Fruit fly (Drosophila melanogaster) whole organism, embryonic: Measurements from ENCODE around the gene CG13029.
A peak's percentile ranks its signal among the peaks of the same experiment; 100 is the strongest.

ENCODE experiments used
- Aef1 ChIP-seq: fragments of 200-800 bp; sonication (Bioruptor generic); IDR thresholded peaks from 3 replicates; pipeline ENCODE4 v1.3.6; 2022; ENCODE audit warnings: missing biosample characterization, missing genetic modification characterization
- Awh ChIP-seq: fragments of 200-800 bp; sonication (Bioruptor generic); IDR thresholded peaks from 2 replicates; pipeline ENCODE4, ENCODE4 v1.3.6; 2022; ENCODE audit warnings: missing biosample characterization, missing genetic modification characterization
- CG10959 ChIP-seq: fragments of 200-800 bp; sonication (Bioruptor generic); IDR thresholded peaks from 2 replicates; pipeline ENCODE4 v1.3.6; 2022; ENCODE audit warnings: missing biosample characterization, missing genetic modification characterization
- CG11504 ChIP-seq: fragments of 200-800 bp; sonication (Bioruptor generic); optimal IDR thresholded peaks from 3 replicates; lab custom pipeline; 2019; ENCODE audit warnings: missing biosample characterization, mild to moderate bottlenecking, missing genetic modification characterization, moderate library complexity
- CG11723 ChIP-seq: fragments of 200-800 bp; sonication (Bioruptor generic); optimal IDR thresholded peaks from 2 replicates; lab custom pipeline; 2017; ENCODE audit warnings: missing biosample characterization, mild to moderate bottlenecking, missing genetic modification characterization
- CG13296 ChIP-seq: fragments of 200-800 bp; sonication (Bioruptor generic); optimal IDR thresholded peaks from 3 replicates; lab custom pipeline; 2018; ENCODE audit warnings: missing biosample characterization, mild to moderate bottlenecking, missing genetic modification characterization
- CG13624 ChIP-seq: fragments of 200-800 bp; sonication (Bioruptor generic); optimal IDR thresholded peaks from 2 replicates; lab custom pipeline; 2016; ENCODE audit warnings: missing biosample characterization, missing genetic modification characterization
- CG13894 ChIP-seq: fragments of 200-800 bp; sonication (Bioruptor generic); optimal IDR thresholded peaks from 3 replicates; lab custom pipeline; 2018; ENCODE audit warnings: missing biosample characterization, mild to moderate bottlenecking, missing genetic modification characterization, moderate library complexity
- CG14667 ChIP-seq: fragments of 200-800 bp; sonication (Bioruptor generic); IDR thresholded peaks from 2 replicates; pipeline ENCODE4 v1.3.6; 2022; ENCODE audit warnings: missing biosample characterization, missing genetic modification characterization
- CG14965 ChIP-seq: fragments of 200-800 bp; sonication (Bioruptor generic); optimal IDR thresholded peaks from 2 replicates; lab custom pipeline; 2016; ENCODE audit warnings: missing biosample characterization, missing genetic modification characterization, borderline replicate concordance
- CG16779 ChIP-seq: fragments of 200-800 bp; sonication (Bioruptor generic); IDR thresholded peaks from 2 replicates; pipeline ENCODE4 v1.3.6; 2022; ENCODE audit warnings: missing biosample characterization, missing genetic modification characterization
- CG32767 ChIP-seq: fragments of 200-800 bp; sonication (Bioruptor generic); IDR thresholded peaks from 2 replicates; pipeline ENCODE4 v1.3.6; 2022; ENCODE audit warnings: missing biosample characterization, missing genetic modification characterization
- CG3995 ChIP-seq: fragments of 200-800 bp; sonication (Bioruptor generic); optimal IDR thresholded peaks from 3 replicates; lab custom pipeline; 2016; ENCODE audit warnings: missing biosample characterization, missing genetic modification characterization
- CG4424 ChIP-seq: fragments of 200-800 bp; sonication (Bioruptor generic); optimal IDR thresholded peaks from 3 replicates; lab custom pipeline; 2016; ENCODE audit warnings: missing biosample characterization, missing genetic modification characterization
- CG6791 ChIP-seq: fragments of 200-800 bp; sonication (Bioruptor generic); IDR thresholded peaks from 3 replicates; pipeline ENCODE4 v1.3.6; 2022; ENCODE audit warnings: missing biosample characterization, missing genetic modification characterization; ENCODE audit not compliant: partially characterized antibody
- CG7372 ChIP-seq: fragments of 200-800 bp; sonication (Bioruptor generic); IDR thresholded peaks from 2 replicates; pipeline ENCODE4 v1.3.6; 2022; ENCODE audit warnings: missing biosample characterization, missing genetic modification characterization
- CG7556 ChIP-seq: fragments of 200-800 bp; sonication (Bioruptor generic); optimal IDR thresholded peaks from 2 replicates; lab custom pipeline; 2017; ENCODE audit warnings: missing biosample characterization, mild to moderate bottlenecking, missing genetic modification characterization
- CG8089 ChIP-seq: fragments of 200-800 bp; sonication (Bioruptor generic); optimal IDR thresholded peaks from 3 replicates; lab custom pipeline; 2016; ENCODE audit warnings: missing biosample characterization, missing genetic modification characterization
- CG8944 ChIP-seq: fragments of 200-800 bp; sonication (Bioruptor generic); optimal IDR thresholded peaks from 3 replicates; lab custom pipeline; 2016; ENCODE audit warnings: missing biosample characterization, missing genetic modification characterization
- D19A ChIP-seq: fragments of 200-800 bp; optimal IDR thresholded peaks from 3 replicates; lab custom pipeline; 2019; ENCODE audit warnings: missing biosample characterization, mild to moderate bottlenecking, missing genetic modification characterization, moderate library complexity
- HHEX ChIP-seq: fragments of 200-800 bp; sonication (Bioruptor generic); optimal IDR thresholded peaks from 3 replicates; lab custom pipeline; 2017; ENCODE audit warnings: missing biosample characterization, mild to moderate bottlenecking, missing genetic modification characterization, missing genetic modification reagents
- HLH3B ChIP-seq: fragments of 200-800 bp; sonication (Bioruptor generic); IDR thresholded peaks from 2 replicates; pipeline ENCODE4 v1.3.6; 2022; ENCODE audit warnings: missing biosample characterization, missing genetic modification characterization
- HmgZ ChIP-seq: fragments of 200-800 bp; sonication (Bioruptor generic); optimal IDR thresholded peaks from 2 replicates; lab custom pipeline; 2018; ENCODE audit warnings: missing biosample characterization, mild to moderate bottlenecking, missing genetic modification characterization
- MESR4 ChIP-seq: fragments of 200-800 bp; sonication (Bioruptor generic); optimal IDR thresholded peaks from 2 replicates; lab custom pipeline; 2018; ENCODE audit warnings: missing biosample characterization, mild to moderate bottlenecking, missing genetic modification characterization, moderate library complexity
- Scr ChIP-seq: fragments of 200-800 bp; sonication (Bioruptor generic); IDR thresholded peaks from 2 replicates; pipeline ENCODE4 v1.3.6; 2022; ENCODE audit warnings: missing biosample characterization, missing genetic modification characterization; ENCODE audit not compliant: partially characterized antibody
- Sox102F ChIP-seq: fragments of 200-800 bp; sonication (Bioruptor generic); optimal IDR thresholded peaks from 2 replicates; lab custom pipeline; 2018; ENCODE audit warnings: missing biosample characterization, mild to moderate bottlenecking, missing genetic modification characterization, moderate library complexity
- al ChIP-seq: fragments of 200-800 bp; sonication (Bioruptor generic); IDR thresholded peaks from 2 replicates; pipeline ENCODE4 v1.3.6; 2022; ENCODE audit warnings: missing biosample characterization, missing genetic modification characterization
- bbx ChIP-seq: fragments of 200-800 bp; sonication (Bioruptor generic); IDR thresholded peaks from 2 replicates; pipeline ENCODE4 v1.3.6; 2022; ENCODE audit warnings: missing biosample characterization, missing genetic modification characterization; ENCODE audit not compliant: partially characterized antibody
- chinmo ChIP-seq: fragments of 200-800 bp; sonication (Bioruptor generic); IDR thresholded peaks from 4 replicates; pipeline ENCODE4 v1.3.6; 2022; ENCODE audit warnings: missing biosample characterization, missing genetic modification characterization; ENCODE audit not compliant: partially characterized antibody
- dimm ChIP-seq: fragments of 200-800 bp; sonication (Bioruptor generic); IDR thresholded peaks from 2 replicates; pipeline ENCODE4 v1.3.6; 2022; ENCODE audit warnings: missing biosample characterization, missing genetic modification characterization
- eve ChIP-seq, 2 experiments: fragments of >200 bp; optimal IDR thresholded peaks; 2 replicates each; lab custom pipeline; 2017; ENCODE audit warnings: missing biosample characterization in 2 of 2, missing genetic modification characterization in 2 of 2
- fd102C ChIP-seq: fragments of 200-800 bp; sonication (Bioruptor generic); optimal IDR thresholded peaks from 2 replicates; lab custom pipeline; 2018; ENCODE audit warnings: missing biosample characterization, mild to moderate bottlenecking, missing genetic modification characterization, moderate library complexity
- fru ChIP-seq: fragments of >200 bp; optimal IDR thresholded peaks from 2 replicates; lab custom pipeline; 2017
- ftz-f1 ChIP-seq: fragments of 200-800 bp; sonication (Bioruptor generic); optimal IDR thresholded peaks from 2 replicates; lab custom pipeline; 2016; ENCODE audit warnings: missing biosample characterization, missing genetic modification characterization
- gce ChIP-seq: fragments of 200-800 bp; sonication (Bioruptor generic); IDR thresholded peaks from 3 replicates; pipeline ENCODE4 v1.3.6; 2022; ENCODE audit warnings: missing biosample characterization, missing genetic modification characterization
- jigr1 ChIP-seq: fragments of 200-800 bp; sonication (Bioruptor generic); IDR thresholded peaks from 3 replicates; pipeline ENCODE4 v1.3.6; 2022; ENCODE audit warnings: missing biosample characterization, missing genetic modification characterization
- jumu ChIP-seq: fragments of 200-800 bp; sonication (Bioruptor generic); optimal IDR thresholded peaks from 3 replicates; lab custom pipeline; 2016; ENCODE audit warnings: missing biosample characterization, missing genetic modification characterization
- kah ChIP-seq: fragments of 200-800 bp; sonication (Bioruptor generic); optimal IDR thresholded peaks from 2 replicates; lab custom pipeline; 2018; ENCODE audit warnings: missing biosample characterization, mild to moderate bottlenecking, missing genetic modification characterization
- kni ChIP-seq: fragments of 200-800 bp; sonication (Bioruptor generic); optimal IDR thresholded peaks from 3 replicates; lab custom pipeline; 2017; ENCODE audit warnings: mild to moderate bottlenecking, missing biosample characterization, missing genetic modification reagents, missing genetic modification characterization
- lbe ChIP-seq: fragments of 200-800 bp; sonication (Bioruptor generic); optimal IDR thresholded peaks from 2 replicates; lab custom pipeline; 2016; ENCODE audit warnings: missing biosample characterization, mild to moderate bottlenecking, missing genetic modification characterization
- lmd ChIP-seq: fragments of 200-800 bp; sonication (Bioruptor generic); IDR thresholded peaks from 2 replicates; pipeline ENCODE4 v1.3.6; 2022; ENCODE audit warnings: missing biosample characterization, missing genetic modification characterization
- lov ChIP-seq, 2 experiments: fragments of 200-800 bp in 1 of 2; fragments of >200 bp in 1 of 2; sonication (Bioruptor generic) in 1 of 2; IDR thresholded peaks in 1 of 2; optimal IDR thresholded peaks in 1 of 2; 2 replicates in 1 of 2; 3 replicates in 1 of 2; pipeline versions ENCODE4 v1.3.6 to Lab custom; 2017 to 2022; ENCODE audit warnings: missing biosample characterization in 1 of 2, missing genetic modification characterization in 1 of 2
- nom ChIP-seq: fragments of 200-800 bp; sonication (Bioruptor generic); optimal IDR thresholded peaks from 2 replicates; lab custom pipeline; 2017; ENCODE audit warnings: missing biosample characterization, missing genetic modification characterization, mild to moderate bottlenecking, moderate library complexity, missing genetic modification reagents
- pros ChIP-seq: fragments of 200-800 bp; sonication (Bioruptor generic); optimal IDR thresholded peaks from 3 replicates; lab custom pipeline; 2019; ENCODE audit warnings: missing biosample characterization, mild to moderate bottlenecking, missing genetic modification characterization, moderate library complexity
- sima ChIP-seq: fragments of 200-800 bp; sonication (Bioruptor generic); optimal IDR thresholded peaks from 2 replicates; lab custom pipeline; 2016; ENCODE audit warnings: missing biosample characterization, missing genetic modification characterization
- slou ChIP-seq: fragments of 200-800 bp; sonication (Bioruptor generic); optimal IDR thresholded peaks from 3 replicates; lab custom pipeline; 2016; ENCODE audit warnings: missing biosample characterization, missing genetic modification characterization
- tgo ChIP-seq: fragments of 200-800 bp; sonication (Bioruptor generic); IDR thresholded peaks from 3 replicates; pipeline ENCODE4 v1.3.6; 2022; ENCODE audit warnings: missing biosample characterization, missing genetic modification characterization
- vfl ChIP-seq: fragments of 200-800 bp; sonication (Bioruptor generic); optimal IDR thresholded peaks from 2 replicates; lab custom pipeline; 2016; ENCODE audit warnings: missing biosample characterization, missing genetic modification characterization
- wek ChIP-seq: fragments of 200-800 bp; sonication (Bioruptor generic); optimal IDR thresholded peaks from 3 replicates; lab custom pipeline; 2018; ENCODE audit warnings: missing biosample characterization, mild to moderate bottlenecking, missing genetic modification characterization, moderate library complexity

The CG13029 gene

DNA sequence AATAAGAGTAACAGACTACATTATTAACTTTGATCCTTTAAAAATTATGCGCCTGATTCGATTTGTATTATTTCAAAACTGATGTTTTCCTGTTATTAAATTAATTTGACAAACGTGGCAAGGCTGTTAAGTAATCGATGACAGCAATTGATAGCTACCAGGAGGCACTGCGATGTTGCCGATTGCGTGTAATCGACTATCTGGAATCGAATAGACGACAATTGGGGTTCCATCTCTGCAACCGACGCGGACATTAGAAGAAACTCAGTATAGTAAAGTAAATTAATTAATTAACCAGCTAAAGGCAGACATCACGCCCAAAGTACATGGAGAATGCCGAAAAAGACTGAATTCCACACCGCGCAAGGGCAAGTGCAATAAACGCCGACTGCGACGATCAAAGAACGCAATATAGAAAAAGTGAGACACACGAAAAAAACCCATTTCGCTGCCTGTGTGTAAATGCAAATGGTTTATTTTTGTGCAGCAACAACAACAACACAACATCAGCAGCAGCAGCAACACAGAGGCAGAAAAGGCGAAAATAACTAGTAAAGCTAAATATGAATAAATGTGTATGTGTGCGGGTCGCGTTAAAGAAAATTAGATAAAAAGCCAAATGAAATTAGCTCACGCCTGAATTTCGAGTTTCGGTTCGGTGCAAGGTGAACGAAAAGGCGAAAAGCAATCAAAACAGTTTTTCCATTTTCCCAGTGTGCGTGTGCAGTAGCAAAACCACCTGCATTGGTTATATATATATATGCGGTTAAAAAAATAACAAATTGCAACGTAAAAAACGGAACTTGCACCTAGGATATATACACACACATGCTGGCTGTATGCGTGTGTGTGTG, 6.7 kb upstream of the CG13029 start, which contains the start of gene sina (continued):
- no peak for TF ChIP-seq HLH3B
- peak; percentile 25 for TF ChIP-seq ftz-f1 (GFP tag; lab: Kevin White, UChicago)
- no peak for TF ChIP-seq jumu (GFP tag; lab: Kevin White, UChicago)
- no peak for TF ChIP-seq sima
- no peak for TF ChIP-seq fd102C (GFP tag; lab: Kevin White, UChicago)
- TF ChIP-seq al: no peak
- TF ChIP-seq CG7556 (GFP tag; lab: Kevin White, UChicago): no peak
- TF ChIP-seq eve (GFP tag; optimal IDR thresholded peaks at IDR 0.05; lab: Kevin White, UChicago): no peak
- no peak for TF ChIP-seq CG4424 (GFP tag; lab: Kevin White, UChicago)
- TF ChIP-seq MESR4: peak; percentile 83
- peak; percentile 90 for TF ChIP-seq bbx (GFP tag; lab: Robert Waterston, UW)
- no peak for TF ChIP-seq tgo (GFP tag; lab: Robert Waterston, UW)
- no peak for TF ChIP-seq CG32767 (GFP tag; lab: Robert Waterston, UW)
- TF ChIP-seq D19A (tag; lab: Kevin White, UChicago): peak; percentile 39
- no peak for TF ChIP-seq Sox102F (GFP tag; lab: Kevin White, UChicago)
- TF ChIP-seq CG6791 (GFP tag; lab: Robert Waterston, UW): peak; percentile 90
- no peak for TF ChIP-seq CG16779 (GFP tag; lab: Robert Waterston, UW)
- no peak for TF ChIP-seq CG14965
- TF ChIP-seq CG7372 (GFP tag; lab: Robert Waterston, UW): no peak
- TF ChIP-seq pros (GFP tag; lab: Kevin White, UChicago): no peak
- TF ChIP-seq nom (GFP tag; lab: Kevin White, UChicago): peak; percentile 8
- no peak for TF ChIP-seq lov (optimal IDR thresholded peaks at IDR 0.05; lab: Kevin White, UChicago)
- no peak for TF ChIP-seq lov (GFP tag; IDR thresholded peaks at IDR 0.05; lab: Robert Waterston, UW)
- peak; percentile 2 for TF ChIP-seq wek (GFP tag; lab: Kevin White, UChicago)
- no peak for TF ChIP-seq HHEX (GFP tag; lab: Kevin White, UChicago)
- no peak for TF ChIP-seq dimm (GFP tag; lab: Robert Waterston, UW)
- no peak for TF ChIP-seq CG8944
- TF ChIP-seq chinmo (GFP tag; lab: Robert Waterston, UW): peak; percentile 79; the same call in 3 of the 4 replicates
- TF ChIP-seq CG3995 (GFP tag; lab: Kevin White, UChicago): no peak
- peak; percentile 11 for TF ChIP-seq lbe
- no peak for TF ChIP-seq gce
- TF ChIP-seq slou (GFP tag; lab: Kevin White, UChicago): peak; percentile 10
- TF ChIP-seq kah: peak; percentile 87
- no peak for TF ChIP-seq CG8089 (GFP tag; lab: Kevin White, UChicago)
- no peak for TF ChIP-seq kni (GFP tag; lab: Kevin White, UChicago)
- no peak for TF ChIP-seq CG14667 (GFP tag; lab: Robert Waterston, UW)
- TF ChIP-seq fru: no peak
- TF ChIP-seq vfl (GFP tag; lab: Kevin White, UChicago): no peak
- no peak for TF ChIP-seq Aef1 (GFP tag; lab: Robert Waterston, UW)
- no peak for TF ChIP-seq CG10959 (GFP tag; lab: Robert Waterston, UW)
- no peak for TF ChIP-seq CG11723 (GFP tag; lab: Kevin White, UChicago)
- TF ChIP-seq Scr (GFP tag; lab: Robert Waterston, UW): peak; percentile 75
- peak; percentile 20 for TF ChIP-seq CG13624 (GFP tag; lab: Kevin White, UChicago)
- peak; percentile 72 for TF ChIP-seq HmgZ
- peak; percentile 29 for TF ChIP-seq CG13296 (GFP tag; lab: Kevin White, UChicago)
- no peak for TF ChIP-seq Awh
- TF ChIP-seq lmd (GFP tag; lab: Robert Waterston, UW): no peak
- TF ChIP-seq CG11504 (tag; lab: Kevin White, UChicago): no peak
- no peak for TF ChIP-seq jigr1 (GFP tag; lab: Robert Waterston, UW)
- TF ChIP-seq CG13894: no peak
